Worm (Caenorhabditis elegans): ENCODE data around the gene msp-79.
"Not testable (repeated sequence)": the region's sequence is repeated elsewhere in the genome, so short reads cannot be mapped to it uniquely, and the experiment has no call there.

msp-79 gene

DNA sequence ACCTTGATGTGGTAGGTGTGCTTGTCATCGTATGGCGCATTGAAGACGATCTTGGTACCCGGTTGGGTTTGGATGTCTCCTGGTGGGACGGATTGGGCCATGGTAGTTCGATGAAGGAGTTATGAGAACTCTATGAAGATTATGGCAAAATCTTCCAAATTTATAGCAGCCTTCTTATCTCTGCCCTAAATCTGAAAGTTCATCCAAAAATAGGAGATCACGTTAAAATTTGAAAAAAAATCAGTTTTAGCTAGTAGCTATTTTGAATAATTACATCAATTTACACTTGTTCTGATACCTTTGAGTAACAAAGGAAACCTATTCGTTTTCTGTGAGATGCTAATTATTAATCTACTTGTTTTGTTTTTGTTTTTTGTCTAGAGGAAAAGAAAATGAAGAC, at the start of gene msp-79:
Gene msp-79 (minus strand): TSS at position 101 of the 400 bp plus-strand sequence.
- TF ChIP-seq F57A8.1 (GFP tag; optimal IDR thresholded peaks at IDR 0.05); Y67H2A.10 (GFP tag; conservative IDR thresholded peaks at IDR 0.05); nhr-120 (GFP tag; IDR thresholded peaks at IDR 0.05): not testable (repeated sequence)

DNA sequence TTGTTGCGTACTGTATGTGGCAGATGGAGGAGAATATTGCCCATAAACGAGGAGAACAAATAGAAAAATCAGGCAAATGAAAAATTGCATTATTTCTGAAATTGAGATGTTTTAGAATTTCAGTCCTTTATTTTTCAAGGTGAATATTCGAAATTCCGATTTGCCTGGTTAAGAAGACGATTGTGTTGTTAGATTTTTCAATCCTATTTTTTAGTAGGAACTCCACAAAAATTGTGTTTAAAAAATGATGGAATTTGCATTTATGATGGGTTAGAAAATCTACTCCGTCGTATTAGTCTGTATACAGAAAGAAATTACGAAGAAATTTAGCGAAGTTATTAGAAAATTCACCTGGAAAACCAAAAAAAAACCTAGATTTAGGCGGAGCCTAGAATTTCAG, 48.5 kb upstream of the msp-79 start, which contains the start of gene egl-20:
Gene egl-20 (minus strand): TSS at position 101 of the 400 bp plus-strand sequence.
- no peak for TF ChIP-seq B0261.1 (tag; optimal IDR thresholded peaks at IDR 0.05)
- TF ChIP-seq rcor-1 (GFP tag; IDR thresholded peaks at IDR 0.05) = no peak
- no peak for TF ChIP-seq F37B4.10 (GFP tag; IDR thresholded peaks at IDR 0.05)
- no peak for TF ChIP-seq K11D2.4 (GFP tag; IDR thresholded peaks at IDR 0.05)
- TF ChIP-seq lsy-27 (tag; optimal IDR thresholded peaks at IDR 0.05; ENCODE audit: borderline replicate concordance, insufficient read depth) = no peak
- TF ChIP-seq T07F8.4 (tag; optimal IDR thresholded peaks at IDR 0.05) = no peak
- TF ChIP-seq mes-4 (tag; optimal IDR thresholded peaks at IDR 0.05) = no peak
- no peak for TF ChIP-seq rpc-1 (optimal IDR thresholded peaks at IDR 0.05)
- TF ChIP-seq rpc-1 (tag; optimal IDR thresholded peaks at IDR 0.05) = no peak
- TF ChIP-seq ztf-3 (GFP tag; optimal IDR thresholded peaks at IDR 0.05) = no peak
- no peak for TF ChIP-seq hmg-1.2 (GFP tag; IDR thresholded peaks at IDR 0.05)
- no peak for TF ChIP-seq lir-1 (GFP tag; conservative IDR thresholded peaks at IDR 0.05)
- no peak for TF ChIP-seq nhr-179 (tag; optimal IDR thresholded peaks at IDR 0.05)
- no peak for TF ChIP-seq Y67H2A.10 (GFP tag; conservative IDR thresholded peaks at IDR 0.05)
- no peak for TF ChIP-seq F57C9.4 (tag; optimal IDR thresholded peaks at IDR 0.05)

DNA sequence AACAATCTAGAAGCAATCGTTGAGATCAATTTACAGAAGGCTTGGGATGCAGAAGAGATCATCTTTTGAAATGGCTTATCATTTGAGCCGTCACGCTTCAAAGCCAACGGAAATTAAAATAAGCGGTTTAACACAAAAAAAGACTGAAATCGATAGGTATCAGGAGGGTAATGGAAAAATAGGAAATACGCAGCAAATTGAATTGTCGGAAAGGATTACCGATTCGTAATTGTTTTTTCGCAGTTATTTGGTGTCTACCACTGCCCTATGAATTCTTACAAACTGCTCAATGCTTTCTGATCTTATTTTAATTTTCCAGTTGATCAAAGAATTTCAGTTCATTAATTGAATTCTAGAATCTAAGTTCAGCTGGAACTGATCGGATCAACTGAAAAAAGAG, 44.5 kb upstream of the msp-79 start:
- TF ChIP-seq F22D6.2 (tag; optimal IDR thresholded peaks at IDR 0.05) = no peak
- TF ChIP-seq pbrm-1 (GFP tag; IDR thresholded peaks at IDR 0.05) = no peak
- TF ChIP-seq Y53F4B.3 (GFP tag; IDR thresholded peaks at IDR 0.05) = no peak
- TF ChIP-seq lin-35 (GFP tag; optimal IDR thresholded peaks at IDR 0.05) = no peak

DNA sequence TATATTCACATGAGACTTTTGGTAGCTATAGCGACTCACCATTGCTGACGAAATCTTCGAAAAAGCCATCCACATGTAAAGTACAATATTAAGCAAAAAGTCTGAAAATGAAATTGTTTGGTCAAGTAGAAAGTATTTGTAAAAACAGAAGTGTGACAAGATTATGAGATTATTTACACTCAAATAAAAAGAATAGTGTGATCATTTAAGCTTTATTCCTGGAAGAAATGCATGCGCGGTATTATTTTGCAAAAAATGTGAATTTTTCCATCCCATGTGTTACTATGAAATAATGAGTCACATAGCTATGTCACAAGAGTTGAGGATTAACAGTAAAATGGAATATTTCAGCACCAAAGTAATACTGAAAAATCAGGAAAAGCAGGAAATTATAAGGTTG, 43.7 kb upstream of the msp-79 start, which contains the start of gene dct-15:
Gene dct-15 (minus strand): TSS at position 101 of the 400 bp plus-strand sequence.
- TF ChIP-seq F55B11.4 (tag; optimal IDR thresholded peaks at IDR 0.05; ENCODE audit: borderline replicate concordance, insufficient read depth) (no peak), lin-40 (tag; optimal IDR thresholded peaks at IDR 0.05) (no peak), gei-17 (GFP tag; optimal IDR thresholded peaks at IDR 0.05) (no peak), rec-8 (tag; optimal IDR thresholded peaks at IDR 0.05) (no peak), ceh-58 (GFP tag; IDR thresholded peaks at IDR 0.05) (no peak), hsf-1 (GFP tag; IDR thresholded peaks at IDR 0.05) (no peak), pha-4 (tag; optimal IDR thresholded peaks at IDR 0.05) (no peak)

DNA sequence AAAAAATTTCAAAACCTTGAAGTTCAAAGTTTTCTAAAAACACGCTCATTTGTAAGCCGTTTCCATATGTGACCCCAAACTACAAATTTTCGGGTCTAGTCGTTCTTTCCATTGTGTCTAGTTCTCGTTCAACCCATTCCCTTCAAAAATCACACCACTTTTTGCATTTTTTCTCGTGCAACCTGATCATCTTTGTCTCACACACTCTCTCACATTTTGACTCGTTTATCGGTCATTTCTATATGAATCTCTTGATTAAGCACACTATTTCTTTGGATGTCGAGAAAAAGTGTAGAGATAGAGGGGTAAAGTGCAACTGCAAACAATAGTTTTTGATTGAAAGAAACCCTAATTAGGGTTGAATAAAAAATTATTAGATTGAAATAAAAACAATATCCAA, 36.6 kb upstream of the msp-79 start:
- TF ChIP-seq hmg-1.2 (GFP tag; IDR thresholded peaks at IDR 0.05) (peak; percentile 75; the same call in 1 of the 2 replicates), lin-26 (GFP tag; IDR thresholded peaks at IDR 0.05) (no peak), nhr-80 (tag; optimal IDR thresholded peaks at IDR 0.05) (peak; percentile 74), cebp-1 (GFP tag; IDR thresholded peaks at IDR 0.05) (no peak), cebp-1 (tag; optimal IDR thresholded peaks at IDR 0.05) (peak; percentile 55), attf-5 (GFP tag; optimal IDR thresholded peaks at IDR 0.05) (peak; percentile 16), madf-10 (tag; optimal IDR thresholded peaks at IDR 0.05) (peak; percentile 29), tbp1 (GFP tag; optimal IDR thresholded peaks at IDR 0.05) (peak; percentile 24), lin-40 (tag; optimal IDR thresholded peaks at IDR 0.05) (peak; percentile 18), egl-44 (GFP tag; IDR thresholded peaks at IDR 0.05) (0 out of 2 replicates have a peak, but pooled peaks have one; percentile 15), ets-4 (GFP tag; optimal IDR thresholded peaks at IDR 0.05) (peak; percentile 35), ztf-26 (tag; optimal IDR thresholded peaks at IDR 0.05) (no peak), madf-3 (GFP tag; IDR thresholded peaks at IDR 0.05) (no peak), hsf-1 (GFP tag; IDR thresholded peaks at IDR 0.05) (no peak), B0336.3 (GFP tag; IDR thresholded peaks at IDR 0.05) (peak; percentile 42; the same call in 1 of the 2 replicates), attf-3 (GFP tag; conservative IDR thresholded peaks at IDR 0.05) (no peak)

Data from whole organism, young adult.